Worm (Caenorhabditis elegans): Measurements from ENCODE around the gene gpx-2.

The gpx-2 gene

DNA sequence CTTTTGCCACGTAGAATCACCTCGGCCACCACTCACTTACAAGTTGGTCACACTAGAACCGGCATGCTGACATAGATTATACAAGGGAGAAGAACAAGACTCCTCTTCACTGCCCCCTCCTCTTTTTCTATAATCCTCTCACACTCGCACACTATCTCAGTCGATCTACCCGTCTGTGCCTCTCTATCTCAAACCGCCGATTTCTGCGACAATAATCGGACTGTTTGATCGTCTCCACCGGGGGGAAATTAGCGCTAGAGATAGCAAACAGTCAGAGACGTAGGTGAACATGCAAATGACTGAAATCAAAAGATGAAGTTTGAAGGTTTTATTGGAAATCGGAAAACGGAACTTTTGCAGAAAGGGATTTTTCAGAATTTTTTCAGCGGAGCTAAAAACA is 44.1 kb upstream of the gpx-2 start (continued):
- TF ChIP-seq dox-1 (GFP tag; IDR thresholded peaks at IDR 0.05) = peak; percentile 71
- no peak for TF ChIP-seq ztf-28 (GFP tag; IDR thresholded peaks at IDR 0.05)

DNA sequence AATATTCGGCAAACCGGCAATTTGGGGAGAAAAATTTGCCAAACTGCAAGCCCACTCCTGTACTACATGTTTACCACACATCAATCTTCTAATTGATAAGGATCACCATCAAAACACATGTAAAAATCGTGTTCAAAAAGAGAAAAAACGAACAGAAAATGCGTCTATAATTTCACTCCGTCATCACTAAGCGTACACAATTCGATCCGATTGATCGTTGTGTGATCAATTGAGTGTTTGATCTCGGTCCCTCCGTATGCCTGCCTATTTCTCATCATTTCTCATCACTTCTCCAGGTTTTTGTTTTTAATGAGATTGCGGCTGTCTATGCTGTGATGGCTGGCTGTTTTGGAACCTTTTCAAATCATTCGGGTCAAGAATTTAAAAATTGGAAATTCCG is 41.2 kb upstream of the gpx-2 start:
- TF ChIP-seq attf-3 (GFP tag; conservative IDR thresholded peaks at IDR 0.05) = no peak
- TF ChIP-seq ztf-6 (GFP tag; IDR thresholded peaks at IDR 0.05) = no peak
- TF ChIP-seq ama-1 (optimal IDR thresholded peaks at IDR 0.05) = no peak
- no peak for TF ChIP-seq ama-1 (GFP tag; optimal IDR thresholded peaks at IDR 0.05)
- TF ChIP-seq ztf-18 (tag; optimal IDR thresholded peaks at IDR 0.05) = no peak
- no peak for TF ChIP-seq let-607 (tag; optimal IDR thresholded peaks at IDR 0.05)
- no peak for TF ChIP-seq B0336.3 (GFP tag; IDR thresholded peaks at IDR 0.05)
- no peak for TF ChIP-seq ceh-79 (tag; optimal IDR thresholded peaks at IDR 0.05)
- TF ChIP-seq somi-1 (GFP tag; optimal IDR thresholded peaks at IDR 0.05) = no peak
- TF ChIP-seq lin-35 (GFP tag; optimal IDR thresholded peaks at IDR 0.05) = no peak
- no peak for TF ChIP-seq ceh-40 (GFP tag; IDR thresholded peaks at IDR 0.05)
- no peak for TF ChIP-seq ceh-91 (GFP tag; IDR thresholded peaks at IDR 0.05)

DNA sequence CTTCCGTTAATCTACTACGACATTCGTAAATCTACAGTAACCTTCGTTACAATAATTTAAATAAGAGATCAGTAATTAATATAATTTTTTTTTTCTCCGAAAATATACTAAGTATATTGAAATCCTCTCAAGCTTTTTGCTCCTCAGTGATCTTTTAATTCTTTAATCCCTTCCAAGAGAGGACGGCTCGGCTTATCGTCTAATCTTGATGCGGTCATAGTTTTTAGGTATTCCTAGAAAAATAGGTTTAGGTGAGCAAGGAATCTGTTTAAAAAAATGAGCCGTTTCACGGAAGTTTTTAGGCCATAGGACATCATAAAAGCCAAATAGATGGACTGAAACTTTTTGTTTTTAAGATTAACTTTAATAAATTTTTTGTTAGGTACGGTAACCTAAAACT is 34.5 kb upstream of the gpx-2 start:
- TF ChIP-seq snpc-3.4 (tag; optimal IDR thresholded peaks at IDR 0.05) (no peak), unc-130 (GFP tag; optimal IDR thresholded peaks at IDR 0.05) (no peak), attf-6 (GFP tag; IDR thresholded peaks at IDR 0.05) (no peak), ets-4 (GFP tag; optimal IDR thresholded peaks at IDR 0.05) (no peak), zim-3 (tag; optimal IDR thresholded peaks at IDR 0.05) (no peak), akir-1 (GFP tag; optimal IDR thresholded peaks at IDR 0.05) (no peak), athp-1 (tag; optimal IDR thresholded peaks at IDR 0.05) (no peak), let-607 (tag; optimal IDR thresholded peaks at IDR 0.05) (no peak), lsy-27 (tag; optimal IDR thresholded peaks at IDR 0.05; ENCODE audit: borderline replicate concordance, insufficient read depth) (no peak), ztf-28 (GFP tag; IDR thresholded peaks at IDR 0.05) (no peak), somi-1 (GFP tag; optimal IDR thresholded peaks at IDR 0.05) (no peak), B0019.2 (GFP tag; conservative IDR thresholded peaks at IDR 0.05) (no peak), xnd-1 (tag; optimal IDR thresholded peaks at IDR 0.05) (no peak), lsl-1 (GFP tag; optimal IDR thresholded peaks at IDR 0.05) (no peak), mxl-1 (tag; optimal IDR thresholded peaks at IDR 0.05) (no peak), sdz-38 (tag; optimal IDR thresholded peaks at IDR 0.05) (no peak), lin-35 (GFP tag; optimal IDR thresholded peaks at IDR 0.05) (no peak), T07F8.4 (tag; optimal IDR thresholded peaks at IDR 0.05) (no peak), sptf-2 (GFP tag; optimal IDR thresholded peaks at IDR 0.05) (no peak)

DNA sequence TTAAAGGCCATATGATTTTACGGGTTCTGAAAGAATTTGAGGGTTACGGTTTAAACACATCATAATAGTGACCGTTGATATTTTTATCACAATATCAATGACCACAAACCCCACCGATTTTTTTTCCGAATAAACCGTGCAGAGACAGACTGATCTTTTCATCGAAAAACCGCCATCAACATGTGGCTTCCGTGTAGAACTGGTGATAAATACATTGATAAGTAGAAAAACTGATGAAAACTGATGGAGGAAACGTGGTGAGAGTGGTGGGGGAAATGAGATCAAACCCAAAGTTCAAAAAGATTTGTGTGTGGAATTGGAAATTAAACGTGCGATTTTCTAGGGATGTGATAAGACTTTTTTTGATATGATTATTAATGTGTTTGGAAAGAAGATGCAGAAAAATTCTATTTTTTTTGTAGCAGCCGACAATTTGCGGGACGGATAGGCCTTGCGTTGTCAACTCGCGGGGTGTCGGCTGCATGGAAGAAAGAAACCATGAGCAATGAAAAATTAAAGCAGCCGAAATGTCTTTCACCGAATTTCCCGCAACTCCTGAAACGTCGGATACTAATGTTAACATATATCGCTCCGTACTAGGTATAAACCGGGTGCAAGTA is 27.9 kb upstream of the gpx-2 start:
- TF ChIP-seq athp-1 (tag; optimal IDR thresholded peaks at IDR 0.05) (no peak), ztf-26 (tag; optimal IDR thresholded peaks at IDR 0.05) (peak; percentile 16), unc-130 (GFP tag; optimal IDR thresholded peaks at IDR 0.05) (no peak), snpc-4 (GFP tag; optimal IDR thresholded peaks at IDR 0.05) (no peak), snpc-4 (tag; optimal IDR thresholded peaks at IDR 0.05) (peak in 3 of 4 experiments; percentile 47 to 76 (median 59)), nhr-80 (tag; optimal IDR thresholded peaks at IDR 0.05) (peak; percentile 46), lin-40 (tag; optimal IDR thresholded peaks at IDR 0.05) (peak; percentile 51), ceh-100 (GFP tag; IDR thresholded peaks at IDR 0.05) (no peak)
